Fruit fly (Drosophila melanogaster): ENCODE data around the gene Nrg.

Gene Nrg

DNA sequence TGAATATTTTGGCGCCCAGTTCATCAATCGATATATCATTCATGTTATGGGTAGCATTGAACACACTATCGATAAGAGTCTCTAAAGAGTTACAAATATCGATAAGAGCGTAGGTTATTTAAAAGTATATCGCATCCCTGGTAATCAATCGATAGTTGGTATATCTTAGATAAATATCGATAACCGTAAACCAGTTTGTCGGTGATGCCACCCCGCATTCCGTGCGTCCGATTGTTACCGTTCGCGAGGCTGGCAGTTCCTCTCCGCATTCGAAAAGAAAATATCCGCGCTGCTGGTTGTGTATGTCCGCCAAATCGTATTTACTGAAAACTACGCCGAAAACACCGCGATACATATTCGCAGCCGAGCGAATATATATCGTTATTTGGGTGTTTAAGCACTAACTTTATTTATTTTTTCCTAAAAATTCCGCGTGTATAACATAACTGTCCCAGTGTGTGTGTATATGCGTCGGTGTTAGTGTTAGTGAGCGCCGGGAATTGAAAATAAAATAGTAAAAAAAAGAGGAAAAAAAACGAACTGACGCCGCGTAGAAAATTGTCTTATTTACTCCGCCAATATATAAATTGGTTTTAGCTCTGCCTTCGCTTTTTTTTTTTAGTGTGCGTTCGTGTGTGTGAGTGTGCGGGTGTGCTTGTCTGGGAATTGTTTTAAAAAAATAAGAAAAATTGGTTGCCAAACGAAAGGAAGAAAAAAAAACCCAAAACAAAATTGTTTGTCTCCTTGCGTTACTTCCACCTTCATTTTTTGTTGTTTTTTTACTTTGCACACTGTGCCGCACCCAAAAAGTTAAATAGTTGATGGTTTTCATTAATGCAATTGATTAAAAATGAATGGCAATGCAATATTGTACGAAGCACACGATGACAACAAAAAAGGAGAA lies at the start of gene Nrg (continued):
- TF ChIP-seq B-H2 (GFP tag; optimal IDR thresholded peaks at IDR 0.05): peak; percentile 37
- no peak for TF ChIP-seq croc (GFP tag; conservative IDR thresholded peaks at IDR 0.05)
- peak; percentile 59 for TF ChIP-seq CG8924 (tag; optimal IDR thresholded peaks at IDR 0.05)
- TF ChIP-seq Hand (GFP tag; optimal IDR thresholded peaks at IDR 0.05): no peak
- no peak for TF ChIP-seq disco-r (GFP tag; optimal IDR thresholded peaks at IDR 0.05)
- no peak for TF ChIP-seq tx (GFP tag; optimal IDR thresholded peaks at IDR 0.05)
- peak; percentile 100 for TF ChIP-seq hbn (GFP tag; IDR thresholded peaks at IDR 0.05; ENCODE audit: partially characterized antibody)
- TF ChIP-seq CG15696 (tag; optimal IDR thresholded peaks at IDR 0.05): no peak
- peak; percentile 19 for TF ChIP-seq Mad (GFP tag; optimal IDR thresholded peaks at IDR 0.05)
- TF ChIP-seq hth (optimal IDR thresholded peaks at IDR 0.05): no peak
- no peak for TF ChIP-seq CG11696 (GFP tag; IDR thresholded peaks at IDR 0.05)
- no peak for TF ChIP-seq cad (GFP tag; optimal IDR thresholded peaks at IDR 0.05)
- TF ChIP-seq odd (GFP tag; optimal IDR thresholded peaks at IDR 0.05): no peak
- no peak for TF ChIP-seq CG6689 (GFP tag; IDR thresholded peaks at IDR 0.05)
- peak; percentile 9 for TF ChIP-seq Hsf (GFP tag; optimal IDR thresholded peaks at IDR 0.05)
- TF ChIP-seq TFAM (GFP tag; optimal IDR thresholded peaks at IDR 0.05): no peak
- no peak for TF ChIP-seq tup (GFP tag; optimal IDR thresholded peaks at IDR 0.05)
- peak; percentile 23 for TF ChIP-seq HmgD (GFP tag; optimal IDR thresholded peaks at IDR 0.05)
- peak; percentile 3 for TF ChIP-seq CG8290 (GFP tag; optimal IDR thresholded peaks at IDR 0.05)
- TF ChIP-seq CG8290 (tag; optimal IDR thresholded peaks at IDR 0.05): peak in 1 of 2 experiments; percentile 83
- no peak for TF ChIP-seq tin (GFP tag; optimal IDR thresholded peaks at IDR 0.05)
- peak; percentile 86 for TF ChIP-seq Myb (GFP tag; optimal IDR thresholded peaks at IDR 0.05)
- peak; percentile 99 for TF ChIP-seq E2f2 (GFP tag; IDR thresholded peaks at IDR 0.05)
- TF ChIP-seq CG6175 (GFP tag; IDR thresholded peaks at IDR 0.05): no peak
- TF ChIP-seq CG15601 (tag; optimal IDR thresholded peaks at IDR 0.05): peak; percentile 62
- peak; percentile 10 for TF ChIP-seq ATbp (GFP tag; optimal IDR thresholded peaks at IDR 0.05)
- TF ChIP-seq CG10147 (GFP tag; optimal IDR thresholded peaks at IDR 0.05): no peak
- TF ChIP-seq kay (GFP tag; optimal IDR thresholded peaks at IDR 0.05): no peak
- TF ChIP-seq gro (GFP tag; optimal IDR thresholded peaks at IDR 0.05): peak; percentile 67
- TF ChIP-seq ttk (GFP tag; IDR thresholded peaks at IDR 0.05): no peak
- TF ChIP-seq CG2202 (tag; optimal IDR thresholded peaks at IDR 0.05): no peak
- peak; percentile 57 for TF ChIP-seq nerfin-1 (tag; optimal IDR thresholded peaks at IDR 0.05)
- no peak for TF ChIP-seq org-1 (GFP tag; optimal IDR thresholded peaks at IDR 0.05)
- no peak for TF ChIP-seq Hey (tag; optimal IDR thresholded peaks at IDR 0.05)
- TF ChIP-seq YL-1 (GFP tag; optimal IDR thresholded peaks at IDR 0.05): peak; percentile 30
- TF ChIP-seq CG8388 (GFP tag; optimal IDR thresholded peaks at IDR 0.05): no peak
- no peak for TF ChIP-seq ranshi (GFP tag; IDR thresholded peaks at IDR 0.05)
- TF ChIP-seq Nf-YB (GFP tag; optimal IDR thresholded peaks at IDR 0.05): peak; percentile 13
- no peak for TF ChIP-seq HLH3B (GFP tag; IDR thresholded peaks at IDR 0.05)
- no peak for TF ChIP-seq CG11456 (GFP tag; IDR thresholded peaks at IDR 0.05)
- peak; percentile 16 for TF ChIP-seq emc (GFP tag; optimal IDR thresholded peaks at IDR 0.05)
- no peak for TF ChIP-seq CHES-1-like (GFP tag; optimal IDR thresholded peaks at IDR 0.05)
- TF ChIP-seq dan (GFP tag; IDR thresholded peaks at IDR 0.05): no peak
- TF ChIP-seq Dll (GFP tag; IDR thresholded peaks at IDR 0.05; ENCODE audit: partially characterized antibody): peak; percentile 100
- TF ChIP-seq usp (GFP tag; optimal IDR thresholded peaks at IDR 0.05): no peak
- peak; percentile 36 for TF ChIP-seq CG4707 (GFP tag; optimal IDR thresholded peaks at IDR 0.05)
- no peak for TF ChIP-seq Nf-YA (GFP tag; IDR thresholded peaks at IDR 0.05)
- no peak for TF ChIP-seq zfh2 (GFP tag; optimal IDR thresholded peaks at IDR 0.05)
- TF ChIP-seq amos (GFP tag; IDR thresholded peaks at IDR 0.05; ENCODE audit: partially characterized antibody): peak; percentile 99
- peak; percentile 9 for TF ChIP-seq CG8089 (GFP tag; optimal IDR thresholded peaks at IDR 0.05)
- peak; percentile 44 for TF ChIP-seq CTCF (GFP tag; optimal IDR thresholded peaks at IDR 0.05)
